Worm (Caenorhabditis elegans): ENCODE data around the gene fbxb-84.

- TF ChIP-seq tlp-1 (tag; optimal IDR thresholded peaks at IDR 0.05) (no peak), ama-1 (optimal IDR thresholded peaks at IDR 0.05) (no peak), nhr-12 (tag; optimal IDR thresholded peaks at IDR 0.05) (no peak), jun-1 (tag; optimal IDR thresholded peaks at IDR 0.05) (no peak), aly-2 (tag; optimal IDR thresholded peaks at IDR 0.05) (no peak), unc-130 (tag; optimal IDR thresholded peaks at IDR 0.05) (no peak), elt-2 (tag; optimal IDR thresholded peaks at IDR 0.05) (no peak), nhr-84 (tag; optimal IDR thresholded peaks at IDR 0.05) (no peak), lin-39 (tag; optimal IDR thresholded peaks at IDR 0.05) (no peak), skn-1 (tag; optimal IDR thresholded peaks at IDR 0.05) (no peak), ztf-11 (tag; optimal IDR thresholded peaks at IDR 0.05) (no peak), nhr-237 (tag; optimal IDR thresholded peaks at IDR 0.05) (no peak), mep-1 (tag; optimal IDR thresholded peaks at IDR 0.05) (no peak)
Observed at ce11 chrIII:191803-192202, 45.5 kb upstream of the fbxb-84 start, which contains the start of gene sec-20.
